Fruit fly (Drosophila melanogaster): ENCODE data around the gene CG10654.

Gene CG10654

DNA sequence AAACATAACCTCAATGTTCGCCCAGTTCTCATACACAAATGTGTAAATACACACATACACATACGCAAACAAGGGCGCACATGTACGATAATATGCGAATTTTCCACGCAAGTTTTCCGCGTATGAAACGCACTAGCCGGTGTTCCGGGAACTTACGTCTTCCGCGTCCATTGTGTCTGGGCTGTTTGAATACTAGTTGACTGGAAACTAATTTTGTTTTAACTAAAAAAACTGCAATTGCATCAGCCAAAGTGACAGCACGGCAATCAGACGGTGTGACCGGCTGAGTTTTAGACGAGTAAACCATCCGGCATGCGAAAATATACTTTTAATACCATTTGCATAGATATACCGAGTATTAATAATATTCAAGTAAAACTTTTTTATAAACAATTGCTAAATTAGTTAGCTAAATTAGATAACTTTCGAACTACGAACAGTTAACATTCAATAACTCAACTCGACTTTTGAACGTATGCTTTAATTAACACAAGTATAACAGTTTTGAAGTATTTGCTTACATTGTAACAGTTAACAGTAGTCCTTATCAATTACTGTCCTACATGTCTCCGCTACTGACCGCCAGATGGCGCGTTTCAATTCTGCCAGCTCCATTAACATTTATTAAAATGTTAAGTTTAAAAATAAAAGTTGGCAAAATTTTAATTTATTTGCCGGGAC, 18.9 kb upstream of the CG10654 start, which contains the start of gene eIF2beta (continued):
- TF ChIP-seq nau (GFP tag; optimal IDR thresholded peaks at IDR 0.05): peak; percentile 38
- no peak for TF ChIP-seq vnd (GFP tag; IDR thresholded peaks at IDR 0.05; ENCODE audit: partially characterized antibody)
- peak; percentile 32 for TF ChIP-seq pfk (GFP tag; optimal IDR thresholded peaks at IDR 0.05)
- no peak for TF ChIP-seq CG33213 (GFP tag; optimal IDR thresholded peaks at IDR 0.05)
- no peak for TF ChIP-seq CG9817 (tag; optimal IDR thresholded peaks at IDR 0.05)
- TF ChIP-seq scrt (GFP tag; optimal IDR thresholded peaks at IDR 0.05): peak; percentile 11
- no peak for TF ChIP-seq fru (optimal IDR thresholded peaks at IDR 0.05)
- TF ChIP-seq CG7556 (GFP tag; optimal IDR thresholded peaks at IDR 0.05): no peak
- no peak for TF ChIP-seq CG12299 (tag; optimal IDR thresholded peaks at IDR 0.05)
- TF ChIP-seq D (optimal IDR thresholded peaks at IDR 0.05): no peak
- peak; percentile 13 for TF ChIP-seq D (GFP tag; optimal IDR thresholded peaks at IDR 0.05)
- TF ChIP-seq oc (tag; optimal IDR thresholded peaks at IDR 0.05): peak; percentile 47
- TF ChIP-seq CG17186 (GFP tag; optimal IDR thresholded peaks at IDR 0.05): peak; percentile 32
- TF ChIP-seq CHES-1-like (GFP tag; optimal IDR thresholded peaks at IDR 0.05): no peak
- TF ChIP-seq insv (GFP tag; optimal IDR thresholded peaks at IDR 0.05): peak in 1 of 2 experiments; percentile 26
- no peak for TF ChIP-seq CG43689 (GFP tag; IDR thresholded peaks at IDR 0.05)
- peak; percentile 61 for TF ChIP-seq mirr (GFP tag; optimal IDR thresholded peaks at IDR 0.05)
- no peak for TF ChIP-seq tgo (GFP tag; IDR thresholded peaks at IDR 0.05)
- no peak for TF ChIP-seq H15 (GFP tag; IDR thresholded peaks at IDR 0.05)
- peak; percentile 38 for TF ChIP-seq CG6813 (GFP tag; optimal IDR thresholded peaks at IDR 0.05)
- TF ChIP-seq CG12391 (tag; optimal IDR thresholded peaks at IDR 0.05): peak; percentile 44
- no peak for TF ChIP-seq CG4404 (GFP tag; IDR thresholded peaks at IDR 0.05)
- no peak for TF ChIP-seq pb (GFP tag; optimal IDR thresholded peaks at IDR 0.05)
- TF ChIP-seq sug (tag; optimal IDR thresholded peaks at IDR 0.05): peak; percentile 4
- no peak for TF ChIP-seq Ravus (GFP tag; IDR thresholded peaks at IDR 0.05)
- TF ChIP-seq CG4820 (GFP tag; optimal IDR thresholded peaks at IDR 0.05): peak; percentile 19
- no peak for TF ChIP-seq gem (tag; optimal IDR thresholded peaks at IDR 0.05)
- no peak for TF ChIP-seq CG8359 (GFP tag; optimal IDR thresholded peaks at IDR 0.05; ENCODE audit: borderline replicate concordance)
- peak; percentile 2 for TF ChIP-seq wek (GFP tag; optimal IDR thresholded peaks at IDR 0.05)
- no peak for TF ChIP-seq knrl (GFP tag; IDR thresholded peaks at IDR 0.05; ENCODE audit: partially characterized antibody)
- TF ChIP-seq nmo (GFP tag; optimal IDR thresholded peaks at IDR 0.05): peak; percentile 41
- peak; percentile 55 for TF ChIP-seq CG15514 (GFP tag; optimal IDR thresholded peaks at IDR 0.05)
- TF ChIP-seq HLH54F (GFP tag; optimal IDR thresholded peaks at IDR 0.05): no peak
- no peak for TF ChIP-seq Lpt (GFP tag; optimal IDR thresholded peaks at IDR 0.05)
- TF ChIP-seq maf-S (GFP tag; optimal IDR thresholded peaks at IDR 0.05): no peak
- no peak for TF ChIP-seq CG4328 (GFP tag; optimal IDR thresholded peaks at IDR 0.05)
- TF ChIP-seq CG2875 (GFP tag; optimal IDR thresholded peaks at IDR 0.05): peak; percentile 4
- peak; percentile 30 for TF ChIP-seq CG6654 (GFP tag; optimal IDR thresholded peaks at IDR 0.05)
- TF ChIP-seq CG4424 (GFP tag; optimal IDR thresholded peaks at IDR 0.05): peak; percentile 65
- TF ChIP-seq wdn (GFP tag; IDR thresholded peaks at IDR 0.05): no peak
- TF ChIP-seq Doc3 (GFP tag; IDR thresholded peaks at IDR 0.05; ENCODE audit: partially characterized antibody): no peak
- TF ChIP-seq tap (tag; optimal IDR thresholded peaks at IDR 0.05): peak; percentile 27
- no peak for TF ChIP-seq CG6791 (GFP tag; IDR thresholded peaks at IDR 0.05; ENCODE audit: partially characterized antibody)
- peak; percentile 79 for TF ChIP-seq kni (GFP tag; optimal IDR thresholded peaks at IDR 0.05)
- peak; percentile 68 for TF ChIP-seq CG10431 (GFP tag; optimal IDR thresholded peaks at IDR 0.05)
- TF ChIP-seq vvl (GFP tag; IDR thresholded peaks at IDR 0.05): peak; percentile 47; the same call in 1 of the 2 replicates
- TF ChIP-seq unpg (GFP tag; optimal IDR thresholded peaks at IDR 0.05): no peak
- TF ChIP-seq Asciz (GFP tag; optimal IDR thresholded peaks at IDR 0.05): peak; percentile 74
- peak; percentile 38 for TF ChIP-seq CG13775 (GFP tag; optimal IDR thresholded peaks at IDR 0.05)
